Worm (Caenorhabditis elegans): ENCODE results near the gene iff-1.
A peak's percentile ranks its signal among the peaks of the same experiment; 100 is the strongest.

Gene iff-1

DNA sequence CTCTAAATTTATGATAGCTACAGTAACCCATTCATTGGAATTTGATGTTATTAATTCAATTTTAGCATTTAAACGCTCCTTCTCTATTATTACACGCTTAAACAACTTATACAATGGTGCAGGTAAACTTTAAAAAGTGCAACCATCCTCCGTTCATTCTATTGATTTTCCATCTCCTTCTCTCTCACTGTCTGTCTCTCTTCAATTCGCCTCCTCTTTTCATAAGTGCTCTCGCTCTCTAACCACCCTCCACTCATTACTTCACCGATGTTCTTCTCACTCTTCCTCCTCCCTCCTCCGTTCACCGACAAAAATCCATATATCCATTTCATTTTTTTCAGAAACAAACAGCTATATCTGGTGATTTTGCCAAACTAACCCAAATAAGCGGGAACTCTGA lies 19.2 kb upstream of the iff-1 start, which contains the start of gene cbp-1 (continued):
- TF ChIP-seq sdz-12 (GFP tag; optimal IDR thresholded peaks at IDR 0.05) (no peak), mxl-3 (GFP tag; optimal IDR thresholded peaks at IDR 0.05) (no peak), Y105C5A.15 (GFP tag; IDR thresholded peaks at IDR 0.05) (no peak), nhr-102 (tag; optimal IDR thresholded peaks at IDR 0.05) (no peak), T20F7.1 (GFP tag; optimal IDR thresholded peaks at IDR 0.05) (no peak), ceh-32 (tag; optimal IDR thresholded peaks at IDR 0.05; ENCODE audit: poor library complexity) (no peak), zfp-3 (GFP tag; conservative IDR thresholded peaks at IDR 0.05) (no peak), nhr-76 (tag; optimal IDR thresholded peaks at IDR 0.05) (no peak), mes-2 (tag; optimal IDR thresholded peaks at IDR 0.05; ENCODE audit: poor library complexity, severe bottlenecking) (peak; percentile 63), jun-1 (tag; optimal IDR thresholded peaks at IDR 0.05) (no peak), ztf-11 (tag; optimal IDR thresholded peaks at IDR 0.05) (no peak), hmg-1.1 (GFP tag; IDR thresholded peaks at IDR 0.05) (peak; percentile 39; the same call in 1 of the 2 replicates), dmd-6 (GFP tag; IDR thresholded peaks at IDR 0.05) (0 out of 2 replicates have a peak, but pooled peaks have one; percentile 11), unc-130 (GFP tag; optimal IDR thresholded peaks at IDR 0.05) (no peak), T26A8.4 (GFP tag; IDR thresholded peaks at IDR 0.05) (no peak), duxl-1 (tag; optimal IDR thresholded peaks at IDR 0.05; ENCODE audit: poor library complexity) (peak; percentile 11), mxl-2 (GFP tag; conservative IDR thresholded peaks at IDR 0.05) (no peak), ceh-20 (GFP tag; IDR thresholded peaks at IDR 0.05) (no peak), F37D6.2 (tag; optimal IDR thresholded peaks at IDR 0.05) (no peak), hlh-11 (tag; optimal IDR thresholded peaks at IDR 0.05) (peak; percentile 1), unc-62 (GFP tag; optimal IDR thresholded peaks at IDR 0.05 in 1 of 2) (no peak), unc-62 (tag; optimal IDR thresholded peaks at IDR 0.05) (no peak), lin-38 (GFP tag; IDR thresholded peaks at IDR 0.05) (no peak), nhr-28 (tag; optimal IDR thresholded peaks at IDR 0.05) (peak; percentile 20), zfp-2 (tag; optimal IDR thresholded peaks at IDR 0.05) (no peak), nhr-77 (tag; optimal IDR thresholded peaks at IDR 0.05) (no peak), gei-8 (GFP tag; optimal IDR thresholded peaks at IDR 0.05) (no peak), php-3 (GFP tag; IDR thresholded peaks at IDR 0.05) (no peak), pha-4 (GFP tag; IDR thresholded peaks at IDR 0.05) (no peak), pha-4 (tag; optimal IDR thresholded peaks at IDR 0.05) (no peak), lin-39 (tag; optimal IDR thresholded peaks at IDR 0.05) (no peak), madf-5 (GFP tag; IDR thresholded peaks at IDR 0.05) (no peak), ceh-62 (tag; optimal IDR thresholded peaks at IDR 0.05) (no peak), rbr-2 (tag; optimal IDR thresholded peaks at IDR 0.05) (no peak), arid-1 (GFP tag; conservative IDR thresholded peaks at IDR 0.05) (no peak)

DNA sequence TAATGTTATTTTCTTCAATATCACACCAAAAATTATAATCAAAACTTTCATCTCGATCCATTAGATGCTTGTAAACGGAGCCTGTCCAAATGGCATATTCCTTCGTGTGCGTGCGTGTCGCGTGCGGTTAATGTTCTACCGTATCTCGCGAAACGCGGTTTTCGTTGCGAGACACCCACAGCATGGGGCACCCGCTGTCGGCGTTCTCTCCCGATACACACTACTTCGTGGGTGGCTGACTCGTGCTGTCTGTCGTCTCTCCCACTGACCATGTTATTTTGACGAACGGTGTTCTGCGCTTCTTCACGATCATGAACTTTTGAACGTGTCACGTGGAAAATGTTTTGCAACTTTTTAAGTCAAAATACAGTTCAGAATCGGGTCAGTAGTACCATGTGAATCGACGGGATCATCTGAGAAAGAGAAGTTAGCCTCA lies 18.5 kb upstream of the iff-1 start:
- TF ChIP-seq aly-2 (tag; optimal IDR thresholded peaks at IDR 0.05), result peak; percentile 36
- TF ChIP-seq dmd-6 (GFP tag; IDR thresholded peaks at IDR 0.05), result peak; percentile 99
- TF ChIP-seq nhr-237 (tag; optimal IDR thresholded peaks at IDR 0.05), result peak; percentile 37
- peak; percentile 95 for TF ChIP-seq mes-2 (tag; optimal IDR thresholded peaks at IDR 0.05; ENCODE audit: poor library complexity, severe bottlenecking)
- peak; percentile 99 for TF ChIP-seq zfp-3 (GFP tag; conservative IDR thresholded peaks at IDR 0.05)
- peak; percentile 8 for TF ChIP-seq ceh-82 (tag; optimal IDR thresholded peaks at IDR 0.05)
- TF ChIP-seq fos-1 (tag; optimal IDR thresholded peaks at IDR 0.05), result peak; percentile 87
- TF ChIP-seq attf-4 (tag; optimal IDR thresholded peaks at IDR 0.05), result no peak
- TF ChIP-seq arid-1 (GFP tag; conservative IDR thresholded peaks at IDR 0.05), result peak; percentile 97
- TF ChIP-seq zfp-2 (tag; optimal IDR thresholded peaks at IDR 0.05), result peak; percentile 92
- peak; percentile 88 for TF ChIP-seq fkh-10 (GFP tag; optimal IDR thresholded peaks at IDR 0.05)
- TF ChIP-seq aha-1 (tag), result peak; percentile 100
- TF ChIP-seq unc-130 (GFP tag; optimal IDR thresholded peaks at IDR 0.05), result peak; percentile 1
- TF ChIP-seq hif-1 (tag; optimal IDR thresholded peaks at IDR 0.05), result peak; percentile 81 to 96
- peak; percentile 90 for TF ChIP-seq nhr-28 (tag; optimal IDR thresholded peaks at IDR 0.05)
- TF ChIP-seq nhr-111 (GFP tag; optimal IDR thresholded peaks at IDR 0.05), result peak; percentile 99
- peak; percentile 93 for TF ChIP-seq D1046.2 (GFP tag; IDR thresholded peaks at IDR 0.05)
- peak; percentile 96 for TF ChIP-seq nhr-41 (GFP tag; IDR thresholded peaks at IDR 0.05)
- peak; percentile 86 for TF ChIP-seq dpl-1 (GFP tag; optimal IDR thresholded peaks at IDR 0.05)
- TF ChIP-seq tra-1 (GFP tag; IDR thresholded peaks at IDR 0.05), result peak; percentile 96
- TF ChIP-seq ceh-44 (GFP tag; IDR thresholded peaks at IDR 0.05), result peak; percentile 77; the same call in 1 of the 2 replicates
- peak; percentile 24 to 87 for TF ChIP-seq ZK546.5 (tag; optimal IDR thresholded peaks at IDR 0.05)
- TF ChIP-seq skn-1 (tag; optimal IDR thresholded peaks at IDR 0.05), result peak; percentile 71
- TF ChIP-seq ztf-11 (tag; optimal IDR thresholded peaks at IDR 0.05), result no peak
- TF ChIP-seq gei-8 (GFP tag; optimal IDR thresholded peaks at IDR 0.05), result peak; percentile 98
- TF ChIP-seq snpc-4 (tag; optimal IDR thresholded peaks at IDR 0.05), result peak; percentile 35
